Worm (Caenorhabditis elegans) whole organism, midembryonic: ENCODE measurements around the gene hecd-1.

Experiments used
- T22C8.4 ChIP-seq: fragments of 200-800 bp; sonication (Bioruptor generic); IDR thresholded peaks from 2 replicates; pipeline ENCODE4 v1.3.6; 2022; ENCODE audit warnings: missing genetic modification characterization, missing compliant biosample characterization
- cog-1 ChIP-seq: sonication (generic microtip); optimal IDR thresholded peaks from 2 replicates; lab custom pipeline; 2016; ENCODE audit warnings: missing genetic modification characterization, missing compliant biosample characterization
- flt-1 ChIP-seq: fragments of 200-800 bp; sonication (Bioruptor generic); IDR thresholded peaks from 2 replicates; pipeline ENCODE4 v1.3.6; 2022; ENCODE audit warnings: missing genetic modification characterization, missing compliant biosample characterization
- ref-1 ChIP-seq: fragments of 200-800 bp; sonication (Bioruptor generic); conservative IDR thresholded peaks from 2 replicates; pipeline ENCODE4 v1.3.6; 2022; ENCODE audit warnings: missing genetic modification reagents, missing genetic modification characterization, missing compliant biosample characterization
- tab-1 ChIP-seq: fragments of 200-800 bp; sonication (Bioruptor generic); IDR thresholded peaks from 2 replicates; pipeline ENCODE4 v1.3.6; 2022; ENCODE audit warnings: missing genetic modification characterization, missing compliant biosample characterization
- ztf-23 ChIP-seq: fragments of 200-800 bp; sonication (Bioruptor generic); IDR thresholded peaks from 2 replicates; pipeline ENCODE4 v1.3.6; 2022; ENCODE audit warnings: missing genetic modification reagents, missing genetic modification characterization, missing compliant biosample characterization

- TF ChIP-seq ztf-23 (GFP tag; lab: Robert Waterston, UW): no peak
- no peak for TF ChIP-seq ref-1
- TF ChIP-seq flt-1: no peak
- no peak for TF ChIP-seq T22C8.4
- TF ChIP-seq tab-1 (GFP tag; lab: Robert Waterston, UW): no peak
- TF ChIP-seq cog-1 (tag; lab: Kevin White, UChicago): no peak
Observed at ce11 chrIV:7166553-7166952, 22.0 kb upstream of the hecd-1 start, which contains the start of gene C42D4.18.
